Worm (Caenorhabditis elegans) whole organism, L4/young adult: ENCODE measurements around the gene C33B4.5.

Source experiments
- W03F9.2 ChIP-seq: fragments of 150-350 bp; optimal IDR thresholded peaks from 2 replicates; lab custom pipeline; 2014; ENCODE audit warnings: missing biosample characterization, missing genetic modification characterization
- dao-5 ChIP-seq: sonication (generic microtip); optimal IDR thresholded peaks from 2 replicates; lab custom pipeline; 2016; ENCODE audit warnings: missing genotype, missing genetic modification characterization, moderate library complexity, missing compliant biosample characterization
- him-1 ChIP-seq: sonication (generic microtip); optimal IDR thresholded peaks from 2 replicates; lab custom pipeline; 2016; ENCODE audit warnings: missing genotype, missing genetic modification reagents, missing genetic modification characterization, missing compliant biosample characterization

C33B4.5 gene

ce11 chrII:11349892-11350291, 33.2 kb upstream of the C33B4.5 start, which contains the start of gene dph-5:
dph-5 (plus strand) TSS chrII:11350192.
- TF ChIP-seq him-1 (tag; lab: Kevin White, UChicago), result no peak
- TF ChIP-seq dao-5 (tag; lab: Kevin White, UChicago), result no peak
- no peak for TF ChIP-seq W03F9.2

- TF ChIP-seq W03F9.2 (no peak), him-1 (tag; lab: Kevin White, UChicago) (no peak), dao-5 (tag; lab: Kevin White, UChicago) (no peak)
Measured at ce11 chrII:11351599-11351998, 31.5 kb upstream of the C33B4.5 start, which contains the start of gene clh-2. clh-2 (plus strand) TSS chrII:11351899.

DNA sequence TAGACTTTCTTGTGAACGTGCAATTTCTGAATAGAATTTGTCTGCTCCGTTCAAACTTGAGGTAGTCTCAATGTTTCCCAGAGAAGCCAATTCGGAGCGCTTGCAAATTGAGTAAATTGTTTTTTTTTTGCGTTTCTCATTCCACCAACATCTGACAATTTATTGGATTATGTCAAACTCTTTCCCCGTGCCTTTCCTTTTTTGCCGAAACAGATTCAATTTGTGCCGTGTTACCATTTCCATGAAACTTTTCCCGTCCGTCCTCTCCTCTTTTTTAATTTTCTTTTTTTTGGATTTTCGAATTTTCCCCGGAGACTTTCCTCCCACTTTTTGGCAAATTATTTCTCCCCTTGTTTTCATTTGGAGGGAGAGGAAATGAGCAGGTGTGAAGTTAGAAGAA, 29.7 kb upstream of the C33B4.5 start:
- TF ChIP-seq W03F9.2, result no peak
- no peak for TF ChIP-seq him-1 (tag; lab: Kevin White, UChicago)
- TF ChIP-seq dao-5 (tag; lab: Kevin White, UChicago), result no peak

DNA sequence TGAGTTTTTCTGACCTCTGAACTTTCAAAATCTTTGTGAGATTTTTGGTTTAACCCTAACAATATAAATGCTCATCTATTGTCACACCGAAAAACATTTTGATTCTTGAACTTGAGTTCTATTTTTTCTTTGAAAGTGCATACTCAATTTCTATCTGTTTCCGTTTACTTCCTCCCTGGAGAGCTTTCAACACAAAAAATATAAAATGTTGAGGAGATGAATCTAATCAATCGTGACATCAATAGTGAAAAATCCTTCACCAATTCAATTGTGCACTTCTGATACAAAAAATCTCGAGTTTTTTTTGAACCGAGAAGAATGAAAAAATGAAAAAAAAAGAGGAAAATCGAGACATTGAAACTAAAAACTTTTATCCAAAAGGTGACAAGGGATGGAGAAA, 21.4 kb upstream of the C33B4.5 start:
- TF ChIP-seq dao-5 (tag; lab: Kevin White, UChicago), result no peak
- TF ChIP-seq him-1 (tag; lab: Kevin White, UChicago), result no peak
- TF ChIP-seq W03F9.2, result no peak

DNA sequence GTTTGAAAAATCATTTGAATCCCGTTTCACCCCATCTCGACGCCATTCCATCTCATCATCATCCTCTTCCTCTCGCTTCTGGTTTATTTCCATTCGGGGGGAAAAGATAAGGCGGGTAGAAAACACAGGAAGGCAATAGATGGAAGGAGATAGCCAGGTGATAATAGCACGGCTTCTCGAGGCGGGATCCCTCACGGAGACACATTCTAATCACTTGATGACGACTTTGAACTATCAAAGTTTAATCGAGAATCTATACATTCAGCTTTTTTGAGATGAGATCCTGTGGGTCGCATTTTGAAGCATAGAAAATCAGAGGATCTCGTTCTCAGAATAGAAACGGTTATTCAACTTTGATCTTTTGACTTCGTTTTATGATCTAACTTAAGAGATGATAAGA, 11.1 kb upstream of the C33B4.5 start, which contains the start of gene C33B4.2:
TSS of gene C33B4.2 (minus strand) at position 165 of the 400 bp plus-strand sequence.
- TF ChIP-seq dao-5 (tag; lab: Kevin White, UChicago), result no peak
- no peak for TF ChIP-seq him-1 (tag; lab: Kevin White, UChicago)
- TF ChIP-seq W03F9.2, result no peak

DNA sequence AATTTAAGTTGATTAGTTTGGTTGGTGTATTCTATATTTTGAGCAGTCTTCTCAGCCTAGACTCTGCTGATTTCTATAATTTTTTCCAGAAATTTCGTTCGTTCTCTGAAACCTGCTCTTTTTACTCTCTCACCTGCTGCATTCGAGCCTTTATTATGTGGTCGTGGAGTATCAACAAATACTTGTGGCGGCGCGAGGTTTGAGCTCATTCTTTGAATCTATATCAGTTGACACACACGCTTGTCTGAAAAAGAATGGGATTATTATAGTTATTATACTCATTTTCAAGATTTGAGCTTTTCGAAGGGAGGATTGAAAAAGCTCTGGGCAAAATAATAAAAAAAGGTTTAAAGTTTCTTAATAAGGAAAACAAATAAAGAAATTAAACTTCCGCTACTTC, 7.1 kb upstream of the C33B4.5 start:
- TF ChIP-seq W03F9.2, result no peak
- no peak for TF ChIP-seq him-1 (tag; lab: Kevin White, UChicago)
- TF ChIP-seq dao-5 (tag; lab: Kevin White, UChicago), result no peak

DNA sequence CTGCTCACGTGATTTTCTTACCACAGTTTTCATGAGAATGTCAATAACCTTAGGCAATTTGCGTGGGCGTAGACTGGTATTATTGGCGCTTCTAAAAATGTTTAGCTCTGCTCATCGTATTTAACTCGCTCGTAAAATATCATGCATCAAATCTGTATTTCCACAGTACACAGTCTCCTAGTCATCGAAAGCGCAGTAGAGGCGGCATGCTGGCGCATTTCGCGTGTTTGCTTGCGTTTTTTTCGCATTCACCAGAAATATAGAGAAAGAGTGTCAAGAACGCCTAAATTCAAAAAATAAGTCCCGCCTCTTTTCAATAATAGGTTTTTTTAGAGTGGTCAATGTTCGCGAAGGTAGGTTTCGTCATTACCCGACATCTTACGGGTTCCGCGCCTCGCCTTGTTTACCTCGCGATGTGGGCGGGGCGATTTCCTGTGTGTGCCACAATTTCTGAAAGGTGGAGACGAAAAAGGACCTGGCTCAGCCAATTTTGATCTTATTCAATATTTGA, 6.5 kb upstream of the C33B4.5 start:
- TF ChIP-seq W03F9.2 (peak; percentile 10), dao-5 (tag; lab: Kevin White, UChicago) (no peak), him-1 (tag; lab: Kevin White, UChicago) (no peak)

DNA sequence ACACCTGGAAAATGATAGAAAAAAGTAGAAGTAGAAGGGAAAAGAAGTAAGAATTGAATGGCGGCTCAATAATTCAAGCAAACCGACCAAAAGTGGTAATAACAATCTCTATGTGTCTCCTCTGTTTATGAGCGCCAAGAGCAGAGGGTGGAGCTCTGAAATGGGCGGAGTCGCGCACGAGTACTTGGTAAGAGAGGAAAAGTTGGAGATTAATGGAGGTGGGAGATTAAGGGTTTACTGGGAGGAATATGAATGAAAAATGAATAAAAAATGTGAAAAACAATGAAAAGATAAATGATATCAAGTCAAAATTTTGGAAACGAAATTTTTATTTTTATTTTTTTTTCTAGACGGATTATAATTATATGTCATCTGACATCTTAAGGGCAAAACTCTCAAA, 5.4 kb upstream of the C33B4.5 start:
- TF ChIP-seq him-1 (tag; lab: Kevin White, UChicago) (no peak), W03F9.2 (no peak), dao-5 (tag; lab: Kevin White, UChicago) (no peak)

DNA sequence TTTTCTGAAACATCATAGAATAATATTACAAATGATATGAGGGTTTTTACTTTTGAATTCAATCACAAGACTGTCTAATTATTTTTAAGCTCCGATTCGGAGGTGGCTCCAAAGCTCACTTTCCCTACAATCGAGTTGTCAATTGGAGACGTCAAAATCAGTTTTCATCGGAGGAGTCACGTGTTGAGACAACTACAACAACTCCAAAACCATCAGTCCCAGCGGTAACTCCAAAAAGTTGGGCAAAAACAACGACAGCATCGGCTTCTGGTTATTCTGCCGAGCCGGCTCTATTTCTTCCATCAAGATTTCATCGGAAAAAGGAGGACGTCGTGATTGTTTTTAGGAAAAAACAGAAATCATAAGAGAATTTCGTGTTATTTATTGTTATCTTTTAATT, 972 bp downstream of the C33B4.5 start:
- no peak for TF ChIP-seq dao-5 (tag; lab: Kevin White, UChicago)

DNA sequence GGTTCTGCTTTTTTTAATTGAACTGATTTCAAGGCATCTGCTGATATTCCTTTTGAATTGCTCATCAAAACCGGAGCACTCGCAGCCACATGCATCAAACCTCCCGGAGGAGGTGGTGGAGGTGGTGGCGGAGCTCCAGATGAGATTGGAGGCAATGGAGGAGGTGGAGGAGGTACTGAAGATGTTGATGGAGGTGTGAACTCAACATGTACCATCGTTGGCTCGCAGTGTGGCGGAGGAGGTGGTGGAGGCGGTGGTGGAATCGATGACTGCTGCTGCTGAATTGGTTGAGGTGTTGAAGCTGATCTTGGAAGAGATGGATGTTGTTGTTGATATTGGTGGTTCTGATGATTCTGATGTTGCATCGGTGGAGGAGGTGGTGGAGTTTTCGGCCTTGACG, 3.8 kb downstream of the C33B4.5 start:
- TF ChIP-seq W03F9.2, result no peak
- TF ChIP-seq him-1 (tag; lab: Kevin White, UChicago), result no peak
- no peak for TF ChIP-seq dao-5 (tag; lab: Kevin White, UChicago)

- TF ChIP-seq dao-5 (tag; lab: Kevin White, UChicago) (no peak), him-1 (tag; lab: Kevin White, UChicago) (no peak), W03F9.2 (no peak)
Measured at ce11 chrII:11390865-11391264, 7.7 kb downstream of the C33B4.5 start, which contains the start of gene shn-1. shn-1 (minus strand) TSS chrII:11390965.

DNA sequence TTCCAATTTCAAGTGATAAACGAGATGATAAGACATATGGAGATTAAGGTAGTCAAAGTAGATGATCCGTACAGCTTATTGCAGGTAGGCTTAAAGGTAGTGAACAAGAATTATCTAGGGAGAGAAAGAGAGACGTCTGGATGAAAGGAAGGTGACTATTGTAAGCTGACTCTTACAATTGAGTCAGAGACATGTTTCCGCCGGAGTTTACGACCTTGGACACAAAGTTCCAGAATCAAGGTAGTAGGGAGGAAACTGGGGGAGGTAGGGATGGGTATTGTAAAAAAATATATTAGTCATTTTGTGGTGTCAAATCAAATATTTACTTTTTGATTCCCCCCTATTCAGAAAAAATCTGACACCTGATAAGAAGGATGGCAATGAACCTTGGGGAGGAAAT, 9.3 kb downstream of the C33B4.5 start:
- TF ChIP-seq dao-5 (tag; lab: Kevin White, UChicago) (no peak), him-1 (tag; lab: Kevin White, UChicago) (no peak)

DNA sequence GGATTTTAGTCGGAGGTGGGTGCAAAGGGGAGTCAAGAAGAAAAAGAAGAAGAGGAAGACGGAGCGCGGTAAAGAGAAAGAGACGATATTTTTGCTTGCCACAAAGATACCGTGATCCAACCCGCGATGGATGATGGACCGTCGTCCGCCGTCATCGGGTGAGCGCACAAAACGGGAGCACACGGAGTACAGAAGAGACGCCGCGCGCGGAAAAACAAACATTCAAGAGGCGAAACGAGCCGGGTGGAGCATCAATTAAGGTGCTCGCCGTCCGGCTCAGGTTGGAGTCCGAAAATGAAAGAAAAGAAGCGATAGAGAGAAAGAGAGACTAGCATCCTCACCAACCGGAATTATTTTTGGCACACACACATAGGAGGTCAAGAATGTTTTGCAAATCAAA, 10.7 kb downstream of the C33B4.5 start:
- no peak for TF ChIP-seq W03F9.2
- TF ChIP-seq him-1 (tag; lab: Kevin White, UChicago), result no peak
- TF ChIP-seq dao-5 (tag; lab: Kevin White, UChicago), result no peak

- TF ChIP-seq W03F9.2, result no peak
- TF ChIP-seq him-1 (tag; lab: Kevin White, UChicago), result no peak
- no peak for TF ChIP-seq dao-5 (tag; lab: Kevin White, UChicago)
Measured at ce11 chrII:11396217-11396616, 13.1 kb downstream of the C33B4.5 start.

ce11 chrII:11398787-11399186, 15.7 kb downstream of the C33B4.5 start:
- TF ChIP-seq him-1 (tag; lab: Kevin White, UChicago), result no peak
- TF ChIP-seq W03F9.2, result no peak
- no peak for TF ChIP-seq dao-5 (tag; lab: Kevin White, UChicago)
